Fruit fly (Drosophila melanogaster): Measurements from ENCODE around the gene CG14439.
A peak's percentile ranks its signal among the peaks of the same experiment; 100 is the strongest.

DNA sequence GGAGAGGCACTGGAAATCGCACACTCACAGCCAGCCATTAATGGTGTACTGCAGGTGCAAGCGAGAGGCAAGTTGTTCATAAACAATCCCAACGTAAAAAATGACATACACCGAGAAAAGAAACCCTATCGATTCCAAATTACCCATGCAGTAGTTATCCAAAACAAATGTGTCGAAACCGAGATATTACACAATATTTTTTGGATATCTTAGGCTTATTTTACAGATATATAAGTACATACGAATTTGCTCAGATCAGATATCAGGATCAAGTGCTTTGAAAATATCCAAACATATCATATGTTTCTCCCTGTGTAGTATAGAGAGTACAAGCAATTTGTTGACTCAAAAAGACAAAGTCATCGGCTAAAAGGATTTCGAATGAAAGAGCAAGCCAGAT is 30.1 kb downstream of the CG14439 start:
- TF ChIP-seq h (GFP tag; optimal IDR thresholded peaks at IDR 0.05) (peak; percentile 88), Mio (GFP tag; optimal IDR thresholded peaks at IDR 0.05) (no peak), psq (GFP tag; optimal IDR thresholded peaks at IDR 0.05) (peak; percentile 70), N (GFP tag; optimal IDR thresholded peaks at IDR 0.05) (no peak), woc (GFP tag; optimal IDR thresholded peaks at IDR 0.05) (peak; percentile 78), Sp1 (GFP tag; optimal IDR thresholded peaks at IDR 0.05) (peak; percentile 87), br (GFP tag; optimal IDR thresholded peaks at IDR 0.05) (peak; percentile 87), sage (GFP tag; optimal IDR thresholded peaks at IDR 0.05) (peak; percentile 69), CG9705 (GFP tag; optimal IDR thresholded peaks at IDR 0.05) (peak; percentile 70), usp (GFP tag; optimal IDR thresholded peaks at IDR 0.05) (no peak), Dfd (GFP tag; optimal IDR thresholded peaks at IDR 0.05) (no peak), Abd-B (GFP tag; optimal IDR thresholded peaks at IDR 0.05) (no peak)
